Fruit fly (Drosophila melanogaster): ENCODE data around the gene CG6067.
A peak's percentile ranks its signal among the peaks of the same experiment; 100 is the strongest.

Gene CG6067

DNA sequence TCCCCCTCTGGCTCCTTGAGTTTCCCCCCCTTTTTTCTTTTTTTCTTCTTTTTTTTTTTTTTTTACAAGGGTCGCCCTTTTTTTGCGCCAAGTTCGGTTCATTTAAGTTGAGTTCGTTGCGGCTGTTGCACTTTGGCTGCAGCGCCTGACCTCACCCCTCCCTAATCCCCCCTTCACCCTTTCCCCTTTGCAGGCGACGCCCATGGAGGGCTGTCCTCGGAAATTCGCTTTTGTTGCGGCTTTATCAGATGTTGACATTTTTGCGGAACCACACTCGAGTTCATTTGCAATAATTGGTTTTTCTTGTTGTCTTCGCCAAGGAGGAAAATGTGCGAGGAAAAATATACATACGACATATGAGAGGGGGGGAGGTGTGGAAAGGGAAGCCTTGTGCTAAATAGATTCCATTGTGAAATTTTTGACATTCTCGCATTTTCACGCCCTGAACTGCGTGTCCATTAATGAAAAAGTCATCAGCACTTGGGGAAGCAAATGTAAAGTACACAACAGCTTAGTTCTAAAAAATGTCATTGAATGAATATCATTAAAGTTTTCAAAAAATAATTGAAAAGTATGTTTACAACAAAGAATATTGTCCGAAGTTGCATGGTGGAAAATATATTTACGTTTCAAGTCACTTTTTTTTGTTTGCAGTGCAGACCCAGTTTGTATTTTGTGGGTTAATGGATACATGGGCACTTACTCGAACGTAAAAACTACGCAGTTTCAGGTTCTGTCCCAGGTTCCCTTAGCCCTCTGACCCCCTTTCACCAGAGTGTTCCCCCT, 19.1 kb downstream of the CG6067 start (continued):
- TF ChIP-seq fd59A (GFP tag; optimal IDR thresholded peaks at IDR 0.05) (no peak), topi (GFP tag; optimal IDR thresholded peaks at IDR 0.05) (no peak), dsx (GFP tag; optimal IDR thresholded peaks at IDR 0.05; ENCODE audit: poor library complexity, severe bottlenecking) (peak; percentile 25), net (GFP tag; optimal IDR thresholded peaks at IDR 0.05) (no peak), CG6808 (GFP tag; optimal IDR thresholded peaks at IDR 0.05) (no peak), esn (GFP tag; optimal IDR thresholded peaks at IDR 0.05) (no peak), fkh (GFP tag; optimal IDR thresholded peaks at IDR 0.05) (no peak), CG15336 (GFP tag; IDR thresholded peaks at IDR 0.05) (peak; percentile 50), CG10669 (GFP tag; optimal IDR thresholded peaks at IDR 0.05) (peak; percentile 43), fd85E (GFP tag; optimal IDR thresholded peaks at IDR 0.05) (no peak), CG31627 (GFP tag; optimal IDR thresholded peaks at IDR 0.05) (no peak), CG4318 (GFP tag; optimal IDR thresholded peaks at IDR 0.05) (no peak), CG3032 (tag; optimal IDR thresholded peaks at IDR 0.05) (peak; percentile 31), CG8119 (GFP tag; IDR thresholded peaks at IDR 0.05) (peak; percentile 50; the same call in 2 of the 3 replicates), achi (GFP tag; optimal IDR thresholded peaks at IDR 0.05) (peak; percentile 21), Hr39 (GFP tag; optimal IDR thresholded peaks at IDR 0.05) (no peak), dac (GFP tag; optimal IDR thresholded peaks at IDR 0.05) (no peak), CG6163 (GFP tag; IDR thresholded peaks at IDR 0.05) (peak; percentile 56; the same call in 2 of the 3 replicates), acj6 (GFP tag; optimal IDR thresholded peaks at IDR 0.05) (peak; percentile 26)

DNA sequence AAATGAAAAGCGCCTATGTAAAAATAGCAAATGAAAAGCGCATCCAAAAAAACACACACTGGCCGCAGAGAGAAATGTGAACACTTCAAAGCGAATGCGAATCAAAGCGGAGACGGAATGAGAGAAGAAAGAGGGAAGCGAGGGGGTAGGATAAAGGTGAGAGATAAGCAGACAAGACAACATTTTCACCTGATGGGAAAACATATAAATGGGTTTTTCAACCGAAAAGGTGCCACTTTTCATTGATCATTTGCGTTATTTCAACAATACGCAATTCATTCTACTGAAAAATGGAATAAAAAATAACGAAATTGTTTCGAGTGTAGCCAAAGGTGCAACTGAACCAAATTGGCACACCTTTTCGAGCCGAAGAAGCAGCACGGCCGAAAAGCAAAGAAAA, 21.7 kb downstream of the CG6067 start:
- TF ChIP-seq CG15336 (GFP tag; IDR thresholded peaks at IDR 0.05) (peak; percentile 43), eg (GFP tag; IDR thresholded peaks at IDR 0.05) (peak; percentile 57), OdsH (GFP tag; optimal IDR thresholded peaks at IDR 0.05) (peak; percentile 15), salr (GFP tag; optimal IDR thresholded peaks at IDR 0.05) (no peak), dac (GFP tag; optimal IDR thresholded peaks at IDR 0.05) (peak; percentile 29), CG8319 (GFP tag; optimal IDR thresholded peaks at IDR 0.05) (no peak), CG32006 (GFP tag; optimal IDR thresholded peaks at IDR 0.05) (peak; percentile 48), net (GFP tag; optimal IDR thresholded peaks at IDR 0.05) (no peak), acj6 (GFP tag; optimal IDR thresholded peaks at IDR 0.05) (no peak), Hr4 (GFP tag; optimal IDR thresholded peaks at IDR 0.05) (peak; percentile 40), CG11902 (GFP tag; optimal IDR thresholded peaks at IDR 0.05) (no peak), Hr39 (GFP tag; optimal IDR thresholded peaks at IDR 0.05) (no peak), fd59A (GFP tag; optimal IDR thresholded peaks at IDR 0.05) (no peak), CG3919 (GFP tag; optimal IDR thresholded peaks at IDR 0.05) (no peak), Eip78C (GFP tag) (peak; percentile 54), CG8632 (GFP tag; optimal IDR thresholded peaks at IDR 0.05) (no peak), Gug (GFP tag; IDR thresholded peaks at IDR 0.05) (no peak), Eip93F (GFP tag; optimal IDR thresholded peaks at IDR 0.05) (no peak), dsx (GFP tag; optimal IDR thresholded peaks at IDR 0.05; ENCODE audit: poor library complexity, severe bottlenecking) (no peak), cyc (GFP tag; optimal IDR thresholded peaks at IDR 0.05) (no peak), Ets21C (GFP tag; optimal IDR thresholded peaks at IDR 0.05) (no peak), CG34406 (GFP tag; optimal IDR thresholded peaks at IDR 0.05) (no peak), Blimp-1 (GFP tag; optimal IDR thresholded peaks at IDR 0.05) (no peak), CG4318 (GFP tag; optimal IDR thresholded peaks at IDR 0.05) (peak; percentile 29), lz (GFP tag; optimal IDR thresholded peaks at IDR 0.05) (no peak), vri (GFP tag; optimal IDR thresholded peaks at IDR 0.05) (no peak), Hr38 (GFP tag; optimal IDR thresholded peaks at IDR 0.05) (no peak), svp (GFP tag) (peak; percentile 38), CG11762 (GFP tag; optimal IDR thresholded peaks at IDR 0.05; ENCODE audit: insufficient read depth) (no peak), CG7368 (GFP tag; optimal IDR thresholded peaks at IDR 0.05) (no peak), Eip75B (GFP tag; optimal IDR thresholded peaks at IDR 0.05) (no peak), CG8119 (GFP tag; IDR thresholded peaks at IDR 0.05) (peak; percentile 56; the same call in 2 of the 3 replicates), CG6163 (GFP tag; IDR thresholded peaks at IDR 0.05) (peak; percentile 59)
